Worm (Caenorhabditis elegans) whole organism, midembryonic: ENCODE results near the gene C06B8.3.

Experiments
- T22C8.4 ChIP-seq: fragments of 200-800 bp; sonication (Bioruptor generic); IDR thresholded peaks from 2 replicates; pipeline ENCODE4 v1.3.6; 2022; ENCODE audit warnings: missing genetic modification characterization, missing compliant biosample characterization
- cog-1 ChIP-seq: sonication (generic microtip); optimal IDR thresholded peaks from 2 replicates; lab custom pipeline; 2016; ENCODE audit warnings: missing genetic modification characterization, missing compliant biosample characterization
- flt-1 ChIP-seq: fragments of 200-800 bp; sonication (Bioruptor generic); IDR thresholded peaks from 2 replicates; pipeline ENCODE4 v1.3.6; 2022; ENCODE audit warnings: missing genetic modification characterization, missing compliant biosample characterization
- klf-2 ChIP-seq: fragments of 200-800 bp; sonication (Bioruptor generic); conservative IDR thresholded peaks from 2 replicates; pipeline ENCODE4 v1.3.6; 2022; ENCODE audit warnings: missing genetic modification reagents, missing genetic modification characterization, missing compliant biosample characterization
- med-1 ChIP-seq: sonication (generic microtip); optimal IDR thresholded peaks from 2 replicates; lab custom pipeline; 2017; ENCODE audit warnings: missing genetic modification characterization, mild to moderate bottlenecking, missing compliant biosample characterization, antibody characterized with exemption, missing genetic modification reagents; ENCODE audit not compliant: insufficient read depth
- ref-1 ChIP-seq: fragments of 200-800 bp; sonication (Bioruptor generic); conservative IDR thresholded peaks from 2 replicates; pipeline ENCODE4 v1.3.6; 2022; ENCODE audit warnings: missing genetic modification reagents, missing genetic modification characterization, missing compliant biosample characterization
- tab-1 ChIP-seq: fragments of 200-800 bp; sonication (Bioruptor generic); IDR thresholded peaks from 2 replicates; pipeline ENCODE4 v1.3.6; 2022; ENCODE audit warnings: missing genetic modification characterization, missing compliant biosample characterization
- ztf-23 ChIP-seq: fragments of 200-800 bp; sonication (Bioruptor generic); IDR thresholded peaks from 2 replicates; pipeline ENCODE4 v1.3.6; 2022; ENCODE audit warnings: missing genetic modification reagents, missing genetic modification characterization, missing compliant biosample characterization
- ztf-29 ChIP-seq: fragments of 200-800 bp; sonication (Bioruptor generic); IDR thresholded peaks from 2 replicates; pipeline ENCODE4 v1.3.6; 2022; ENCODE audit warnings: missing genetic modification reagents, missing genetic modification characterization, missing compliant biosample characterization

ce11 chrV:15499099-15499498 is 14.7 kb upstream of the C06B8.3 start:
- TF ChIP-seq med-1 (GFP tag; lab: Kevin White, UChicago): no peak
- no peak for TF ChIP-seq cog-1 (tag; lab: Kevin White, UChicago)
- TF ChIP-seq ztf-29: no peak
- TF ChIP-seq T22C8.4: no peak
- no peak for TF ChIP-seq flt-1 (GFP tag; lab: Robert Waterston, UW)
- TF ChIP-seq ztf-23 (GFP tag; lab: Robert Waterston, UW): no peak
- TF ChIP-seq tab-1: no peak
- no peak for TF ChIP-seq klf-2 (GFP tag; lab: Robert Waterston, UW)
- TF ChIP-seq ref-1 (GFP tag; lab: Robert Waterston, UW): no peak
